Fruit fly (Drosophila melanogaster) whole organism, embryonic: ENCODE data around the gene CG13026.

ENCODE experiments used
- Adf1 ChIP-seq: fragments of 200-800 bp; sonication (Bioruptor generic); IDR thresholded peaks from 2 replicates; pipeline ENCODE4 v1.3.6; 2022; ENCODE audit warnings: missing biosample characterization, missing genetic modification characterization
- Awh ChIP-seq: fragments of 200-800 bp; sonication (Bioruptor generic); IDR thresholded peaks from 2 replicates; pipeline ENCODE4, ENCODE4 v1.3.6; 2022; ENCODE audit warnings: missing biosample characterization, missing genetic modification characterization
- Blimp-1 ChIP-seq: fragments of 200-800 bp; sonication (Bioruptor generic); optimal IDR thresholded peaks from 3 replicates; lab custom pipeline; 2018; ENCODE audit warnings: missing biosample characterization, missing genetic modification characterization, mild to moderate bottlenecking, moderate library complexity, missing genetic modification reagents
- CG10979 ChIP-seq: fragments of 200-800 bp; sonication (Bioruptor generic); optimal IDR thresholded peaks from 2 replicates; lab custom pipeline; 2018; ENCODE audit warnings: missing biosample characterization, mild to moderate bottlenecking, missing genetic modification characterization, moderate library complexity
- CG11504 ChIP-seq: fragments of 200-800 bp; sonication (Bioruptor generic); optimal IDR thresholded peaks from 3 replicates; lab custom pipeline; 2019; ENCODE audit warnings: missing biosample characterization, mild to moderate bottlenecking, missing genetic modification characterization, moderate library complexity
- CG12071 ChIP-seq: fragments of 200-800 bp; sonication (Bioruptor generic); optimal IDR thresholded peaks from 3 replicates; lab custom pipeline; 2018; ENCODE audit warnings: missing biosample characterization, mild to moderate bottlenecking, missing genetic modification characterization
- CG12299 ChIP-seq: fragments of 200-800 bp; sonication (Bioruptor generic); optimal IDR thresholded peaks from 2 replicates; lab custom pipeline; 2018; ENCODE audit warnings: missing biosample characterization, mild to moderate bottlenecking, missing genetic modification characterization
- CG12659 ChIP-seq: fragments of 200-800 bp; sonication (Bioruptor generic); optimal IDR thresholded peaks from 3 replicates; lab custom pipeline; 2017; ENCODE audit warnings: mild to moderate bottlenecking, missing biosample characterization, missing genetic modification reagents, missing genetic modification characterization
- CG14014 ChIP-seq: fragments of 200-800 bp; sonication (Bioruptor generic); IDR thresholded peaks from 2 replicates; pipeline ENCODE4 v1.3.6; 2022; ENCODE audit warnings: missing biosample characterization, missing genetic modification characterization
- CG14441 ChIP-seq: fragments of 200-800 bp; sonication (Bioruptor generic); IDR thresholded peaks from 2 replicates; pipeline ENCODE4 v1.3.6; 2022; ENCODE audit warnings: missing biosample characterization, missing genetic modification characterization
- CG14710 ChIP-seq: fragments of 200-800 bp; sonication (Bioruptor generic); optimal IDR thresholded peaks from 3 replicates; lab custom pipeline; 2019; ENCODE audit warnings: missing biosample characterization, mild to moderate bottlenecking, missing genetic modification characterization, moderate library complexity
- CG14860 ChIP-seq: fragments of 200-800 bp; sonication (Bioruptor generic); IDR thresholded peaks from 3 replicates; pipeline ENCODE4 v1.3.6; 2022; ENCODE audit warnings: missing biosample characterization, missing genetic modification characterization; ENCODE audit not compliant: partially characterized antibody
- CG16813 ChIP-seq: fragments of 200-800 bp; sonication (Bioruptor generic); IDR thresholded peaks from 3 replicates; pipeline ENCODE4 v1.3.6; 2022; ENCODE audit warnings: missing biosample characterization, missing genetic modification characterization; ENCODE audit not compliant: partially characterized antibody
- CG17385 ChIP-seq: fragments of 200-800 bp; sonication (Bioruptor generic); optimal IDR thresholded peaks from 3 replicates; lab custom pipeline; 2018; ENCODE audit warnings: missing biosample characterization, mild to moderate bottlenecking, missing genetic modification characterization
- CG18476 ChIP-seq: fragments of 200-800 bp; sonication (Bioruptor generic); optimal IDR thresholded peaks from 2 replicates; lab custom pipeline; 2016; ENCODE audit warnings: missing biosample characterization, mild to moderate bottlenecking, missing genetic modification characterization
- CG2199 ChIP-seq: fragments of 200-800 bp; sonication (Bioruptor generic); IDR thresholded peaks from 3 replicates; pipeline ENCODE4 v1.3.6; 2022; ENCODE audit warnings: missing biosample characterization, missing genetic modification characterization
- CG30403 ChIP-seq: fragments of 200-800 bp; sonication (Bioruptor generic); optimal IDR thresholded peaks from 3 replicates; lab custom pipeline; 2016; ENCODE audit warnings: missing biosample characterization, missing genetic modification characterization
- CG31388 ChIP-seq: fragments of 200-800 bp; sonication (Bioruptor generic); optimal IDR thresholded peaks from 2 replicates; lab custom pipeline; 2016; ENCODE audit warnings: missing biosample characterization, missing genetic modification characterization
- CG4424 ChIP-seq: fragments of 200-800 bp; sonication (Bioruptor generic); optimal IDR thresholded peaks from 3 replicates; lab custom pipeline; 2016; ENCODE audit warnings: missing biosample characterization, missing genetic modification characterization
- CG6254 ChIP-seq: fragments of 200-800 bp; sonication (Bioruptor generic); optimal IDR thresholded peaks from 3 replicates; lab custom pipeline; 2017; ENCODE audit warnings: mild to moderate bottlenecking, missing biosample characterization, missing genetic modification reagents, missing genetic modification characterization
- CG6654 ChIP-seq: fragments of 200-800 bp; sonication (Bioruptor generic); optimal IDR thresholded peaks from 2 replicates; lab custom pipeline; 2017; ENCODE audit warnings: missing biosample characterization, mild to moderate bottlenecking, missing genetic modification characterization
- Dip2 ChIP-seq: fragments of 200-800 bp; sonication (Bioruptor generic); IDR thresholded peaks from 2 replicates; pipeline ENCODE4 v1.3.6; 2022; ENCODE audit warnings: missing biosample characterization, missing genetic modification characterization
- Dp ChIP-seq: fragments of 200-800 bp; sonication (Bioruptor generic); optimal IDR thresholded peaks from 2 replicates; lab custom pipeline; 2018; ENCODE audit warnings: missing biosample characterization, mild to moderate bottlenecking, missing genetic modification characterization, moderate library complexity
- Dref ChIP-seq: fragments of 200-800 bp; sonication (Bioruptor generic); IDR thresholded peaks from 2 replicates; pipeline ENCODE4 v1.3.6; 2022; ENCODE audit warnings: missing biosample characterization, missing genetic modification characterization
- GATAe ChIP-seq: fragments of 200-800 bp; sonication (Bioruptor generic); conservative IDR thresholded peaks from 2 replicates; pipeline ENCODE4 v1.3.6; 2022; ENCODE audit warnings: missing biosample characterization, missing genetic modification characterization
- Gsc ChIP-seq: fragments of 200-800 bp; sonication (Bioruptor generic); IDR thresholded peaks from 2 replicates; pipeline ENCODE4 v1.3.6; 2022; ENCODE audit warnings: missing biosample characterization, missing genetic modification characterization
- H15 ChIP-seq: fragments of 200-800 bp; sonication (Bioruptor generic); IDR thresholded peaks from 3 replicates; pipeline ENCODE4 v1.3.6; 2022; ENCODE audit warnings: missing biosample characterization, missing genetic modification characterization
- Hr3 ChIP-seq: fragments of 200-800 bp; sonication (Bioruptor generic); optimal IDR thresholded peaks from 3 replicates; lab custom pipeline; 2016; ENCODE audit warnings: missing biosample characterization, missing genetic modification characterization
- Side ChIP-seq: fragments of 200-800 bp; sonication (Bioruptor generic); optimal IDR thresholded peaks from 2 replicates; lab custom pipeline; 2016; ENCODE audit warnings: missing biosample characterization, missing genetic modification characterization
- TFAM ChIP-seq: fragments of 200-800 bp; sonication (Bioruptor generic); optimal IDR thresholded peaks from 2 replicates; lab custom pipeline; 2017; ENCODE audit warnings: missing biosample characterization, missing genetic modification characterization, inconsistent platforms
- ab ChIP-seq: fragments of 200-800 bp; sonication (Bioruptor generic); optimal IDR thresholded peaks from 2 replicates; lab custom pipeline; 2016; ENCODE audit warnings: missing biosample characterization, missing genetic modification characterization
- bbx ChIP-seq: fragments of 200-800 bp; sonication (Bioruptor generic); IDR thresholded peaks from 2 replicates; pipeline ENCODE4 v1.3.6; 2022; ENCODE audit warnings: missing biosample characterization, missing genetic modification characterization; ENCODE audit not compliant: partially characterized antibody
- emc ChIP-seq: fragments of 200-800 bp; sonication (Bioruptor generic); optimal IDR thresholded peaks from 2 replicates; lab custom pipeline; 2016; ENCODE audit warnings: missing biosample characterization, missing genetic modification characterization
- ems ChIP-seq: fragments of 200-800 bp; sonication (Bioruptor generic); optimal IDR thresholded peaks from 3 replicates; lab custom pipeline; 2016; ENCODE audit warnings: missing biosample characterization, missing genetic modification characterization
- eyg ChIP-seq: fragments of 200-800 bp; sonication (Bioruptor generic); optimal IDR thresholded peaks from 3 replicates; lab custom pipeline; 2016; ENCODE audit warnings: missing biosample characterization, missing genetic modification characterization
- fd64A ChIP-seq: fragments of 200-800 bp; sonication (Bioruptor generic); optimal IDR thresholded peaks from 3 replicates; lab custom pipeline; 2018; ENCODE audit warnings: missing biosample characterization, mild to moderate bottlenecking, missing genetic modification characterization
- grn ChIP-seq: fragments of 200-800 bp; sonication (Bioruptor generic); optimal IDR thresholded peaks from 3 replicates; lab custom pipeline; 2017; ENCODE audit warnings: missing biosample characterization, missing genetic modification characterization
- gro ChIP-seq: fragments of 200-800 bp; sonication (Bioruptor generic); optimal IDR thresholded peaks from 2 replicates; lab custom pipeline; 2016; ENCODE audit warnings: missing biosample characterization, missing genetic modification characterization
- maf-S ChIP-seq: fragments of 200-800 bp; sonication (Bioruptor generic); optimal IDR thresholded peaks from 2 replicates; lab custom pipeline; 2016; ENCODE audit warnings: missing biosample characterization, missing genetic modification characterization
- mirr ChIP-seq: fragments of 200-800 bp; sonication (Bioruptor generic); optimal IDR thresholded peaks from 3 replicates; lab custom pipeline; 2018; ENCODE audit warnings: missing biosample characterization, mild to moderate bottlenecking, missing genetic modification characterization
- mld ChIP-seq: fragments of 200-800 bp; sonication (Bioruptor generic); IDR thresholded peaks from 3 replicates; pipeline ENCODE4 v1.3.6; 2022; ENCODE audit warnings: missing biosample characterization, missing genetic modification characterization; ENCODE audit not compliant: partially characterized antibody
- nerfin-2 ChIP-seq: fragments of 200-800 bp; sonication (Bioruptor generic); IDR thresholded peaks from 2 replicates; pipeline ENCODE4 v1.3.6; 2022; ENCODE audit warnings: missing biosample characterization, missing genetic modification characterization; ENCODE audit not compliant: partially characterized antibody
- onecut ChIP-seq: fragments of 200-800 bp; sonication (Bioruptor generic); IDR thresholded peaks from 2 replicates; pipeline ENCODE4 v1.3.6; 2022; ENCODE audit warnings: missing biosample characterization, missing genetic modification characterization
- pb ChIP-seq: fragments of 200-800 bp; sonication (Bioruptor generic); optimal IDR thresholded peaks from 3 replicates; lab custom pipeline; 2016; ENCODE audit warnings: missing biosample characterization, missing genetic modification characterization
- peb ChIP-seq: fragments of 200-800 bp; sonication (Bioruptor generic); IDR thresholded peaks from 2 replicates; pipeline ENCODE4 v1.3.6; 2022; ENCODE audit warnings: missing biosample characterization, missing genetic modification characterization
- unc-4 ChIP-seq: fragments of 200-800 bp; sonication (Bioruptor generic); IDR thresholded peaks from 2 replicates; pipeline ENCODE4 v1.3.6; 2022; ENCODE audit warnings: missing biosample characterization, missing genetic modification characterization; ENCODE audit not compliant: partially characterized antibody
- unpg ChIP-seq: fragments of 200-800 bp; sonication (Bioruptor generic); optimal IDR thresholded peaks from 3 replicates; lab custom pipeline; 2018; ENCODE audit warnings: missing biosample characterization, mild to moderate bottlenecking, missing genetic modification characterization, moderate library complexity
- wek ChIP-seq: fragments of 200-800 bp; sonication (Bioruptor generic); optimal IDR thresholded peaks from 3 replicates; lab custom pipeline; 2018; ENCODE audit warnings: missing biosample characterization, mild to moderate bottlenecking, missing genetic modification characterization, moderate library complexity
- z ChIP-seq: fragments of 200-800 bp; sonication (Bioruptor generic); IDR thresholded peaks from 3 replicates; pipeline ENCODE4 v1.3.6; 2022; ENCODE audit warnings: missing biosample characterization, missing genetic modification characterization
- zen ChIP-seq: fragments of 200-800 bp; sonication (Bioruptor generic); optimal IDR thresholded peaks from 3 replicates; lab custom pipeline; 2018; ENCODE audit warnings: missing biosample characterization, mild to moderate bottlenecking, missing genetic modification characterization, moderate library complexity
- zen2 ChIP-seq: fragments of 200-800 bp; sonication (Bioruptor generic); IDR thresholded peaks from 3 replicates; pipeline ENCODE4 v1.3.6; 2022; ENCODE audit warnings: missing biosample characterization, missing genetic modification characterization; ENCODE audit not compliant: partially characterized antibody

Gene CG13026

DNA sequence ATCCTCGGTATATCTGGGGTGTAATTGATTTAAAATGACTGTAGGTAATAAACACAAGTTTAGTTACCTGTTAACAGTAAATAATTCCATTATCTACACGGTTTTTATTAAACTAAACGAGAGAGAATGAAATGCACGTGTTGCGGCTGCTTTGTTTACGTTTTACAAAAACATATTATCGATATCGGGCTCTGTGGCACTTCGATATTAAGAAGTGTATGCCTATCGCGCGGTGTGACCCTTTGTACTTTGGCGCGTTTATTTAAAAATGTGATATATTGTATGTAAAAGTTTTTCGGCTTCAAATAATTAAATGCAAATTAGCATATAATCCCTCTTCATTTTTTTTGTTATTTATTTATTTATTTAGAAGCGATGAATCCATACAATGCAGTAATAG lies 4.7 kb upstream of the CG13026 start, which contains the start of gene Dbp73D (continued):
- TF ChIP-seq z (GFP tag; lab: Robert Waterston, UW) (no peak), Blimp-1 (no peak), fd64A (GFP tag; lab: Kevin White, UChicago) (no peak), gro (GFP tag; lab: Kevin White, UChicago) (peak; percentile 20), zen (tag; lab: Kevin White, UChicago) (peak; percentile 19), CG14710 (tag; lab: Kevin White, UChicago) (peak; percentile 85), H15 (no peak), pb (GFP tag; lab: Kevin White, UChicago) (no peak), CG6654 (GFP tag; lab: Kevin White, UChicago) (no peak), ems (GFP tag; lab: Kevin White, UChicago) (no peak), nerfin-2 (GFP tag; lab: Robert Waterston, UW) (peak; percentile 42; the same call in 1 of the 2 replicates), unc-4 (GFP tag; lab: Robert Waterston, UW) (peak; percentile 60), CG12659 (GFP tag; lab: Kevin White, UChicago) (no peak), CG11504 (tag; lab: Kevin White, UChicago) (no peak), CG10979 (no peak), peb (no peak), maf-S (GFP tag; lab: Kevin White, UChicago) (no peak), CG30403 (GFP tag; lab: Kevin White, UChicago) (no peak), mld (GFP tag; lab: Robert Waterston, UW) (no peak), Gsc (no peak), CG31388 (GFP tag; lab: Kevin White, UChicago) (no peak), CG4424 (no peak), CG6254 (no peak), wek (GFP tag; lab: Kevin White, UChicago) (no peak), mirr (GFP tag; lab: Kevin White, UChicago) (no peak), CG2199 (no peak), onecut (no peak), bbx (GFP tag; lab: Robert Waterston, UW) (peak; percentile 72), emc (GFP tag; lab: Kevin White, UChicago) (no peak), Dip2 (GFP tag; lab: Robert Waterston, UW) (no peak), Dp (GFP tag; lab: Kevin White, UChicago) (peak; percentile 98), CG14860 (GFP tag; lab: Robert Waterston, UW) (peak; percentile 45; the same call in 1 of the 3 replicates), Hr3 (GFP tag; lab: Kevin White, UChicago) (no peak), ab (GFP tag; lab: Kevin White, UChicago) (no peak), CG18476 (GFP tag; lab: Kevin White, UChicago) (no peak), CG12071 (GFP tag; lab: Kevin White, UChicago) (no peak), grn (GFP tag; lab: Kevin White, UChicago) (no peak), CG17385 (no peak), GATAe (GFP tag; lab: Robert Waterston, UW) (no peak), CG12299 (tag; lab: Kevin White, UChicago) (no peak), unpg (GFP tag; lab: Kevin White, UChicago) (no peak), Adf1 (GFP tag; lab: Robert Waterston, UW) (no peak), eyg (GFP tag; lab: Kevin White, UChicago) (no peak), Awh (GFP tag; lab: Robert Waterston, UW) (no peak), CG14441 (GFP tag; lab: Robert Waterston, UW) (no peak), Dref (peak; percentile 91), CG14014 (GFP tag; lab: Robert Waterston, UW) (no peak), Side (no peak), TFAM (no peak), zen2 (GFP tag; lab: Robert Waterston, UW) (no peak), CG16813 (0 out of 3 replicates have a peak, but pooled peaks have one; percentile 26)
